Worm (Caenorhabditis elegans): ENCODE data around the gene srlf-14.

DNA sequence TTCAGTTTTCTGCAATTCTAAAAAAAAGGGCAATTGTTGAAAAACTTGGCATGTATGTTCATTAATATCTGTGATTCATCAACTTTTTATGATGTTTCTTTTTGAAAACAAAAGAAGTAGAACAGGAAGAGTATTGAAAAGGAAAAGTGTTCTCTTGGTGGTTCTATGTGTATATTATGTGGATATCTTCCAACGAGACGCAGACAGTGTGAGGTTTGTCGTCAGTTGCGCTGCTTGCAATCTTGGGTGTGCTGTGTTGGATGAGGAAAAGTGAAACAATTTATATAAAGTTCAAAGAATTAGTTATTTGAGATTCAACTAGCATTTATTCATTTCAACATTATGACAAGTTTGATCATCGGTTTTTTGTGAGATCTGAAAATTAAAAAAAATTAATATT lies 41.8 kb downstream of the srlf-14 start:
- TF ChIP-seq sox-2 (GFP tag; IDR thresholded peaks at IDR 0.05) (no peak), ceh-9 (tag; optimal IDR thresholded peaks at IDR 0.05) (no peak), ama-1 (optimal IDR thresholded peaks at IDR 0.05) (no peak), che-1 (tag; optimal IDR thresholded peaks at IDR 0.05) (no peak), ceh-24 (tag; optimal IDR thresholded peaks at IDR 0.05) (no peak), ttx-3 (tag; optimal IDR thresholded peaks at IDR 0.05) (no peak)

Data from whole organism, late embryonic.